Fruit fly (Drosophila melanogaster): ENCODE data around the gene shi.

shi gene

dm6 chrX:15909564-15910284, 17.8 kb downstream of the shi start, which contains the start of gene CycD:
Gene CycD (minus strand): TSS chrX:15909676.
- TF ChIP-seq pan (optimal IDR thresholded peaks at IDR 0.05) = no peak
- TF ChIP-seq woc (GFP tag; optimal IDR thresholded peaks at IDR 0.05) = peak; percentile 41
- no peak for TF ChIP-seq Hr83 (GFP tag; optimal IDR thresholded peaks at IDR 0.05; ENCODE audit: poor library complexity, severe bottlenecking)
- peak; percentile 97 for TF ChIP-seq Dif (GFP tag; optimal IDR thresholded peaks at IDR 0.05; ENCODE audit: partially characterized antibody)
- TF ChIP-seq dl (GFP tag; optimal IDR thresholded peaks at IDR 0.05; ENCODE audit: insufficient read depth in 1 of 2, partially characterized antibody in 2 of 2) = peak; percentile 49 to 75
- peak; percentile 98 for TF ChIP-seq Vsx2 (GFP tag; optimal IDR thresholded peaks at IDR 0.05; ENCODE audit: partially characterized antibody)
- no peak for TF ChIP-seq Mio (GFP tag; optimal IDR thresholded peaks at IDR 0.05)
- TF ChIP-seq N (GFP tag; optimal IDR thresholded peaks at IDR 0.05) = peak; percentile 97
- no peak for TF ChIP-seq Hnf4 (GFP tag; optimal IDR thresholded peaks at IDR 0.05)
- TF ChIP-seq Rel (GFP tag; optimal IDR thresholded peaks at IDR 0.05) = no peak
- no peak for TF ChIP-seq Rel (tag; optimal IDR thresholded peaks at IDR 0.05)

- TF ChIP-seq sv (GFP tag; optimal IDR thresholded peaks at IDR 0.05) (no peak), Hr83 (GFP tag; optimal IDR thresholded peaks at IDR 0.05; ENCODE audit: poor library complexity, severe bottlenecking) (no peak), HLH106 (tag; optimal IDR thresholded peaks at IDR 0.05) (no peak), ey (GFP tag; optimal IDR thresholded peaks at IDR 0.05) (no peak), Hr78 (GFP tag; optimal IDR thresholded peaks at IDR 0.05) (no peak), br (GFP tag; optimal IDR thresholded peaks at IDR 0.05) (no peak), CrebA (GFP tag; optimal IDR thresholded peaks at IDR 0.05; ENCODE audit: borderline replicate concordance) (no peak), CG32264 (GFP tag; optimal IDR thresholded peaks at IDR 0.05) (no peak), usp (GFP tag; optimal IDR thresholded peaks at IDR 0.05) (no peak), h (GFP tag; optimal IDR thresholded peaks at IDR 0.05) (no peak)
Measured at dm6 chrX:15910570-15910969, 18.7 kb downstream of the shi start, which contains the start of gene Lrp4. Gene Lrp4 (plus strand): TSS chrX:15910870.

dm6 chrX:15921655-15922054, 29.7 kb downstream of the shi start, which contains the start of gene CG8916:
Gene CG8916 (plus strand): TSS chrX:15921955.
- no peak for TF ChIP-seq foxo (GFP tag; optimal IDR thresholded peaks at IDR 0.05)
- TF ChIP-seq Hr83 (GFP tag; optimal IDR thresholded peaks at IDR 0.05; ENCODE audit: poor library complexity, severe bottlenecking) = no peak
- TF ChIP-seq CrebA (GFP tag; optimal IDR thresholded peaks at IDR 0.05; ENCODE audit: borderline replicate concordance) = no peak
- TF ChIP-seq fru (GFP tag; optimal IDR thresholded peaks at IDR 0.05) = no peak
- TF ChIP-seq dmrt93B (GFP tag; optimal IDR thresholded peaks at IDR 0.05) = no peak

- no peak for TF ChIP-seq sage (GFP tag; optimal IDR thresholded peaks at IDR 0.05)
- no peak for TF ChIP-seq Abd-B (GFP tag; optimal IDR thresholded peaks at IDR 0.05)
- no peak for TF ChIP-seq OdsH (GFP tag; optimal IDR thresholded peaks at IDR 0.05)
- TF ChIP-seq N (GFP tag; optimal IDR thresholded peaks at IDR 0.05) = no peak
- no peak for TF ChIP-seq foxo (GFP tag; optimal IDR thresholded peaks at IDR 0.05)
- TF ChIP-seq Hnf4 (GFP tag; optimal IDR thresholded peaks at IDR 0.05) = no peak
- no peak for TF ChIP-seq CrebA (GFP tag; optimal IDR thresholded peaks at IDR 0.05; ENCODE audit: borderline replicate concordance)
- TF ChIP-seq Sp1 (GFP tag; optimal IDR thresholded peaks at IDR 0.05) = no peak
- TF ChIP-seq tai (GFP tag; optimal IDR thresholded peaks at IDR 0.05) = no peak
- no peak for TF ChIP-seq sv (GFP tag; optimal IDR thresholded peaks at IDR 0.05)
- no peak for TF ChIP-seq rgr (GFP tag; optimal IDR thresholded peaks at IDR 0.05)
- no peak for TF ChIP-seq dmrt93B (GFP tag; optimal IDR thresholded peaks at IDR 0.05)
- TF ChIP-seq usp (GFP tag; optimal IDR thresholded peaks at IDR 0.05) = no peak
- TF ChIP-seq Myc (optimal IDR thresholded peaks at IDR 0.05) = no peak
- TF ChIP-seq dl (GFP tag; optimal IDR thresholded peaks at IDR 0.05; ENCODE audit: insufficient read depth in 1 of 2, partially characterized antibody in 2 of 2) = no peak
- no peak for TF ChIP-seq Mio (GFP tag; optimal IDR thresholded peaks at IDR 0.05)
- TF ChIP-seq pan (optimal IDR thresholded peaks at IDR 0.05) = no peak
- no peak for TF ChIP-seq brk (GFP tag; optimal IDR thresholded peaks at IDR 0.05)
Measured at dm6 chrX:15924805-15925204, 32.9 kb downstream of the shi start, which contains the start of gene Lcch3. Gene Lcch3 (plus strand): TSS chrX:15925105.
